Fruit fly (Drosophila melanogaster): ENCODE results near the gene CG46320.

- TF ChIP-seq CG9948 (tag; optimal IDR thresholded peaks at IDR 0.05) (no peak), CG8301 (tag; optimal IDR thresholded peaks at IDR 0.05) (no peak), Pif1A (GFP tag; optimal IDR thresholded peaks at IDR 0.05) (no peak), Pif1B (GFP tag; optimal IDR thresholded peaks at IDR 0.05) (no peak), CG14655 (GFP tag; optimal IDR thresholded peaks at IDR 0.05) (no peak), Ets98B (GFP tag; IDR thresholded peaks at IDR 0.05) (no peak), CG15710 (tag; optimal IDR thresholded peaks at IDR 0.05) (no peak), CG4496 (GFP tag; IDR thresholded peaks at IDR 0.05) (no peak), EcR (GFP tag; optimal IDR thresholded peaks at IDR 0.05) (no peak), D1 (tag; optimal IDR thresholded peaks at IDR 0.05) (no peak), CG12605 (GFP tag; IDR thresholded peaks at IDR 0.05) (no peak), Snoo (tag; optimal IDR thresholded peaks at IDR 0.05) (no peak)
These were observed 133.4 kb downstream of the CG46320 start for dm6 chr3L:5797274-5797673.
